Comparison of ENCODE assay signal across 1 worm cellular context in genomic region chrII:12349866-12350265, ce11.
TF ChIP-seq lines count a peak whose summit lies in the region.

No protein-coding gene starts in this region.

TF ChIP-seq in whole organism, L1 larva, 84 proteins besides CTCF, POLR2A, EP300 and RAD21 (continued from another document):
- TF ChIP-seq mef-2 (tag; optimal IDR thresholded peaks at IDR 0.05; lab: Kevin White, UChicago) (no peak), lin-14 (GFP tag; optimal IDR thresholded peaks at IDR 0.05; lab: Kevin White, UChicago) (peak; percentile 37), blmp-1 (tag; optimal IDR thresholded peaks at IDR 0.05; lab: Kevin White, UChicago) (no peak), pag-3 (tag; optimal IDR thresholded peaks at IDR 0.05; lab: Kevin White, UChicago; ENCODE audit: borderline replicate concordance, insufficient read depth) (no peak), jun-1 (tag; optimal IDR thresholded peaks at IDR 0.05; lab: Kevin White, UChicago) (no peak), ztf-4 (tag; optimal IDR thresholded peaks at IDR 0.05; lab: Kevin White, UChicago) (no peak), unc-86 (tag; optimal IDR thresholded peaks at IDR 0.05; lab: Kevin White, UChicago) (no peak), nhr-20 (tag; optimal IDR thresholded peaks at IDR 0.05; lab: Kevin White, UChicago) (peak; percentile 7), sox-4 (tag; optimal IDR thresholded peaks at IDR 0.05; lab: Kevin White, UChicago) (no peak), isw-1 (GFP tag; IDR thresholded peaks at IDR 0.05; lab: Robert Waterston, UW) (no peak), lin-39 (tag; optimal IDR thresholded peaks at IDR 0.05; lab: Kevin White, UChicago) (no peak), ces-1 (GFP tag; optimal IDR thresholded peaks at IDR 0.05; lab: Kevin White, UChicago) (no peak), xbp-1 (tag; optimal IDR thresholded peaks at IDR 0.05; lab: Kevin White, UChicago) (no peak), grh-1 (GFP tag; IDR thresholded peaks at IDR 0.05; lab: Robert Waterston, UW) (no peak), lin-35 (GFP tag; optimal IDR thresholded peaks at IDR 0.05; lab: Kevin White, UChicago) (peak in 1 of 2 experiments; percentile 33), sup-37 (GFP tag; optimal IDR thresholded peaks at IDR 0.05; lab: Kevin White, UChicago) (peak; percentile 39), ets-5 (GFP tag; IDR thresholded peaks at IDR 0.05; lab: Robert Waterston, UW) (no peak), hpl-2 (GFP tag; optimal IDR thresholded peaks at IDR 0.05; lab: Kevin White, UChicago) (no peak), C04F5.9 (tag; optimal IDR thresholded peaks at IDR 0.05; lab: Kevin White, UChicago) (no peak), nhr-28 (tag; optimal IDR thresholded peaks at IDR 0.05; lab: Kevin White, UChicago) (no peak), ceh-88 (GFP tag; IDR thresholded peaks at IDR 0.05; lab: Robert Waterston, UW) (no peak)
